Worm (Caenorhabditis elegans): ENCODE data around the gene rde-1.

The rde-1 gene

DNA sequence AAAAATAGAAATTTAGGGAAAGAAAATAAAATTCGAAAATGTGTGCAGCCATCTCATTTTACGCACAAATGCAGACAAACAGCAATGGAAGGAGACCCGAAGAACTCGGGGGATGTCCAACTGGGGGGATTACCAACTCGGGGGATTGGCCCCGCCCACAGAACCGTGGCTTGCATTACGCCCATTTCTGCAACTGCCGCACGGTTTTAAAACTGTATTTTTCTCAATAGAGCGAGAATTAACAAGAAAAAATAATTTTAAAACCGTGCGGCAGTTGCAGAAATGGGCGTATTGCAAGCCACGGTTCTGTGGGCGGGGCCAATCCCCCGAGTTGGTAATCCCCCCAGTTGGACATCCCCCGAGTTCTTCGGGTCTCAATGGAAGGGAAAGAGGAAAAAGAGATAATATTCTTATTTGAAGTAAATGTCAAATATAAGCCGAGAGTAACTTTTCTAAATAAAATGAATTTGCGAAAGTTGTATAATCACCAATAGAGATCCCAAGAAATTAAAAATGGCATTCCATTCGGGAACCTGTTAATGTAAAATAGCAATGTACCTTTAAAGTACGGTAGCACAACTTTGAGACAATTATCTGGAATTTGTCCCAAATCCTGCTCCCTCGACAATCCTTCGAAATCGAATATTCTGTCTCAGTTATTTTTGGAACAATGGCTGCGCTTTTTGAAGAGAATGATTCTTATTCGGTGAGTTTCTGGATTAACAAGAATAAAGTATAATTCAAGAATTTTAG, 10.5 kb downstream of the rde-1 start, which contains the start of the genes ruvb-1 and tofu-1 (continued):
- TF ChIP-seq lin-54 (GFP tag; optimal IDR thresholded peaks at IDR 0.05): peak; percentile 23
- TF ChIP-seq let-607 (tag; optimal IDR thresholded peaks at IDR 0.05): peak in 1 of 2 experiments; percentile 34
- TF ChIP-seq xnd-1 (tag; optimal IDR thresholded peaks at IDR 0.05): peak; percentile 44
- peak; percentile 80; the same call in 1 of the 2 replicates for TF ChIP-seq nfyb-1 (GFP tag; IDR thresholded peaks at IDR 0.05)
- TF ChIP-seq aptf-2 (GFP tag; conservative IDR thresholded peaks at IDR 0.05): 0 out of 2 replicates have a peak, but pooled peaks have one; percentile 62
- peak; percentile 74 for TF ChIP-seq attf-5 (GFP tag; optimal IDR thresholded peaks at IDR 0.05)
- TF ChIP-seq madf-8 (GFP tag; conservative IDR thresholded peaks at IDR 0.05): 0 out of 2 replicates have a peak, but pooled peaks have one; percentile 15
- 0 out of 2 replicates have a peak, but pooled peaks have one; percentile 21 for TF ChIP-seq ceh-91 (GFP tag; IDR thresholded peaks at IDR 0.05)
- 0 out of 2 replicates have a peak, but pooled peaks have one; percentile 47 for TF ChIP-seq Y67H2A.10 (GFP tag; conservative IDR thresholded peaks at IDR 0.05)
- peak; percentile 50 for TF ChIP-seq ztf-18 (tag; optimal IDR thresholded peaks at IDR 0.05)
- TF ChIP-seq mcd-1 (GFP tag; IDR thresholded peaks at IDR 0.05): peak; percentile 91
- 0 out of 2 replicates have a peak, but pooled peaks have one; percentile 15 for TF ChIP-seq B0336.3 (GFP tag; IDR thresholded peaks at IDR 0.05)
- 0 out of 2 replicates have a peak, but pooled peaks have one; percentile 45 for TF ChIP-seq B0019.2 (GFP tag; conservative IDR thresholded peaks at IDR 0.05)
- peak; percentile 49 for TF ChIP-seq hmg-1.2 (GFP tag; IDR thresholded peaks at IDR 0.05)
- peak; percentile 14 for TF ChIP-seq K12H6.12 (tag; optimal IDR thresholded peaks at IDR 0.05)
- TF ChIP-seq F23B12.7 (tag; optimal IDR thresholded peaks at IDR 0.05; ENCODE audit: insufficient read depth): peak; percentile 37
- TF ChIP-seq Y95B8A.8 (GFP tag; IDR thresholded peaks at IDR 0.05): 0 out of 2 replicates have a peak, but pooled peaks have one; percentile 14
- TF ChIP-seq chd-7 (tag; optimal IDR thresholded peaks at IDR 0.05): peak; percentile 15
- TF ChIP-seq attf-3 (GFP tag; conservative IDR thresholded peaks at IDR 0.05): peak; percentile 12; the same call in 1 of the 2 replicates
- peak; percentile 58 for TF ChIP-seq ZK185.1 (tag; optimal IDR thresholded peaks at IDR 0.05; ENCODE audit: poor library complexity, severe bottlenecking)
- TF ChIP-seq unc-130 (GFP tag; optimal IDR thresholded peaks at IDR 0.05): peak; percentile 4
- TF ChIP-seq ztf-28 (GFP tag; IDR thresholded peaks at IDR 0.05): 0 out of 2 replicates have a peak, but pooled peaks have one; percentile 52
- 0 out of 2 replicates have a peak, but pooled peaks have one; percentile 29 for TF ChIP-seq zfh-2 (GFP tag; conservative IDR thresholded peaks at IDR 0.05)

DNA sequence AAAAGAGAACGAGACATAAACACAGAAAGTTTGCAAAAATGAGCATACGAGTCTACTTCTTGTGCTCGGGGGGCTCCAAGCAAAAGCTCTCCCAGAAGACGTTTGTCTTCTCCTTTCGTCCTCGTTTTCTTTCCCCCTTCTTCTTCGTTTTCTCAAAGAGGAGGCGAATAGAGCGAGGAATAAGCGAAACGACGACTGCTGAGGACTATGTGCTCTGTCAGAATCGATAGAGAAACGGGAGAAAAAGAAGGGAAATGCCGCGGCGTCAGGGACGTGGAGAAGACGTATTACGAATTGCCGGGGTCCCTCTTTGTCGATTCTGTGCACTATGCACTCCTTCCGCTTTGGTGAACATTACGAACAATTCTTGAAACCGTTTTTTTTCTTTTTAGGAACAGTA, 13.0 kb downstream of the rde-1 start:
- TF ChIP-seq attf-5 (GFP tag; optimal IDR thresholded peaks at IDR 0.05) (peak; percentile 28), hrde-1 (tag; optimal IDR thresholded peaks at IDR 0.05; ENCODE audit: borderline replicate concordance) (peak; percentile 21), B0336.3 (GFP tag; IDR thresholded peaks at IDR 0.05) (peak; percentile 84), C17E4.6 (GFP tag; IDR thresholded peaks at IDR 0.05) (peak; percentile 62; the same call in 1 of the 2 replicates), zfh-2 (GFP tag; conservative IDR thresholded peaks at IDR 0.05) (peak; percentile 51), efl-1 (GFP tag; optimal IDR thresholded peaks at IDR 0.05) (no peak), K12H6.12 (tag; optimal IDR thresholded peaks at IDR 0.05) (peak; percentile 13), lin-54 (GFP tag; optimal IDR thresholded peaks at IDR 0.05) (no peak), die-1 (tag; optimal IDR thresholded peaks at IDR 0.05) (peak; percentile 23), mcd-1 (GFP tag; IDR thresholded peaks at IDR 0.05) (peak; percentile 38; the same call in 1 of the 2 replicates), snpc-4 (GFP tag; optimal IDR thresholded peaks at IDR 0.05) (no peak), snpc-4 (tag; optimal IDR thresholded peaks at IDR 0.05) (peak in 2 of 4 experiments; percentile 24 to 26), bed-1 (GFP tag; IDR thresholded peaks at IDR 0.05) (no peak), egl-18 (GFP tag; IDR thresholded peaks at IDR 0.05) (peak; percentile 71; the same call in 1 of the 2 replicates), ceh-40 (GFP tag; IDR thresholded peaks at IDR 0.05) (no peak), rcor-1 (GFP tag; IDR thresholded peaks at IDR 0.05) (peak; percentile 20; the same call in 1 of the 2 replicates), F49E8.2 (tag; optimal IDR thresholded peaks at IDR 0.05; ENCODE audit: insufficient read depth) (peak; percentile 63), ceh-100 (GFP tag; IDR thresholded peaks at IDR 0.05) (peak; percentile 18; the same call in 1 of the 2 replicates), Y53G8AR.9 (GFP tag; conservative IDR thresholded peaks at IDR 0.05) (0 out of 2 replicates have a peak, but pooled peaks have one; percentile 14), mel-28 (tag; optimal IDR thresholded peaks at IDR 0.05; ENCODE audit: borderline replicate concordance) (no peak), chd-7 (tag; optimal IDR thresholded peaks at IDR 0.05) (peak; percentile 24), cebp-1 (GFP tag; IDR thresholded peaks at IDR 0.05) (no peak), cebp-1 (tag; optimal IDR thresholded peaks at IDR 0.05) (peak; percentile 46), Y56A3A.18 (GFP tag; IDR thresholded peaks at IDR 0.05) (no peak), madf-6 (GFP tag; IDR thresholded peaks at IDR 0.05) (peak; percentile 50; the same call in 1 of the 2 replicates), D2030.7 (GFP tag; IDR thresholded peaks at IDR 0.05) (peak; percentile 41), tbx-9 (tag; optimal IDR thresholded peaks at IDR 0.05; ENCODE audit: borderline replicate concordance) (no peak)
